Worm (Caenorhabditis elegans): ENCODE data around the gene cutl-17.

The cutl-17 gene

DNA sequence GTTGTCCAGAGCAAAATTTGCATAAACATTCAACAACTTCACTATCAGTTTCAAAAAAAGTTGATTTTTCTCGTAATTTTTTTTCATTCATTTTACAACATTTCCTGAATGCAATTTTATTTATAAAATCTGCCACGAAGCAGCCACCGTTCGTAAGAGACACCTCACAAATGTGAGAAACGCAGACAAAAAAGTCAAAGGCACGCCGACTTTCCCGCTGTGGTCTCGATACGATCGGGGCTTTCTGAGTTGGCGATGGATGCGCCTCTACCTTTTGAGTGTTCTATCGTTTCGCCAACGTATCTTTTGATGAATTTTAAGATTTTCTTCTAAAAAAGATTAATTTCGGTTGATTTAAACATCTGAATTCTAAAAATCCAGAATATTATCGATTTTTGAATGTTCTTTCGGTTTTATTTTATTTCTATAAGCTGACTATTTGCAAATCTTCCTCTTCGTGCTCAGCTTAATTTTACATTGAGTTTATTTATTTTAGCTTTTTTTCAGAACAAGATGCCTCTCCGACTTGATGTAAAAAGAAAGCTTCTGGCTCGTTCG lies 2.0 kb upstream of the cutl-17 start, which contains the start of gene copb-2:
Gene copb-2, plus strand, starts transcription at position 508 of the 558 bp plus-strand sequence.
- peak in 1 of 3 experiments; percentile 52 for TF ChIP-seq lin-35 (GFP tag; optimal IDR thresholded peaks at IDR 0.05)
- no peak for TF ChIP-seq akir-1 (GFP tag; optimal IDR thresholded peaks at IDR 0.05)
- peak; percentile 13 for TF ChIP-seq snpc-4 (GFP tag; optimal IDR thresholded peaks at IDR 0.05)
- TF ChIP-seq snpc-4 (tag; optimal IDR thresholded peaks at IDR 0.05), result peak; percentile 70 to 80 (median 75)
- no peak for TF ChIP-seq rpc-1 (optimal IDR thresholded peaks at IDR 0.05)
- TF ChIP-seq rpc-1 (tag; optimal IDR thresholded peaks at IDR 0.05), result no peak
- TF ChIP-seq unc-62 (GFP tag; optimal IDR thresholded peaks at IDR 0.05), result no peak
- TF ChIP-seq Y79H2A.3 (GFP tag; conservative IDR thresholded peaks at IDR 0.05), result no peak
- peak; percentile 52 for TF ChIP-seq tbp1 (GFP tag; optimal IDR thresholded peaks at IDR 0.05)
- TF ChIP-seq F39B2.1 (GFP tag; IDR thresholded peaks at IDR 0.05), result no peak
- no peak for TF ChIP-seq dpff-1 (tag; optimal IDR thresholded peaks at IDR 0.05)
- peak; percentile 89 for TF ChIP-seq hmg-1.2 (GFP tag; IDR thresholded peaks at IDR 0.05)
- TF ChIP-seq aptf-3 (GFP tag; IDR thresholded peaks at IDR 0.05), result no peak
- TF ChIP-seq Y95B8A.8 (GFP tag; IDR thresholded peaks at IDR 0.05), result no peak
- no peak for TF ChIP-seq lin-54 (GFP tag; optimal IDR thresholded peaks at IDR 0.05)
- no peak for TF ChIP-seq egl-44 (GFP tag; IDR thresholded peaks at IDR 0.05)
- no peak for TF ChIP-seq repo-1 (tag; optimal IDR thresholded peaks at IDR 0.05)
- TF ChIP-seq mcd-1 (GFP tag; IDR thresholded peaks at IDR 0.05), result no peak; the same call in 1 of the 2 replicates
- 0 out of 2 replicates have a peak, but pooled peaks have one; percentile 10 for TF ChIP-seq ekl-4 (GFP tag; IDR thresholded peaks at IDR 0.05)
- TF ChIP-seq F10E7.11 (tag; optimal IDR thresholded peaks at IDR 0.05), result no peak
- peak; percentile 38 for TF ChIP-seq snpc-3.4 (tag; optimal IDR thresholded peaks at IDR 0.05)
- TF ChIP-seq Y67H2A.10 (GFP tag; conservative IDR thresholded peaks at IDR 0.05), result no peak
- peak; percentile 59; the same call in 1 of the 2 replicates for TF ChIP-seq pbrm-1 (GFP tag; IDR thresholded peaks at IDR 0.05)
- TF ChIP-seq F22D6.2 (tag; optimal IDR thresholded peaks at IDR 0.05), result no peak
- TF ChIP-seq ztf-26 (tag; optimal IDR thresholded peaks at IDR 0.05), result no peak
- TF ChIP-seq bed-1 (GFP tag; IDR thresholded peaks at IDR 0.05), result no peak
- no peak for TF ChIP-seq bed-2 (GFP tag; IDR thresholded peaks at IDR 0.05)
- TF ChIP-seq ZK185.1 (tag; optimal IDR thresholded peaks at IDR 0.05; ENCODE audit: poor library complexity, severe bottlenecking), result peak; percentile 38
- 0 out of 2 replicates have a peak, but pooled peaks have one; percentile 21 for TF ChIP-seq hmg-20 (GFP tag; IDR thresholded peaks at IDR 0.05)
- no peak for TF ChIP-seq sdz-38 (tag; optimal IDR thresholded peaks at IDR 0.05)
- no peak for TF ChIP-seq zfh-2 (GFP tag; conservative IDR thresholded peaks at IDR 0.05)
- TF ChIP-seq ceh-79 (tag; optimal IDR thresholded peaks at IDR 0.05), result no peak
- no peak for TF ChIP-seq nhr-27 (tag; optimal IDR thresholded peaks at IDR 0.05)
- TF ChIP-seq madf-6 (GFP tag; IDR thresholded peaks at IDR 0.05), result no peak
- peak; percentile 37 for TF ChIP-seq lsl-1 (GFP tag; optimal IDR thresholded peaks at IDR 0.05)
- TF ChIP-seq B0336.3 (GFP tag; IDR thresholded peaks at IDR 0.05), result no peak
- no peak for TF ChIP-seq ztf-22 (GFP tag; optimal IDR thresholded peaks at IDR 0.05)
- TF ChIP-seq dpl-1 (GFP tag; optimal IDR thresholded peaks at IDR 0.05), result peak; percentile 10
- TF ChIP-seq nfya-1 (tag; optimal IDR thresholded peaks at IDR 0.05; ENCODE audit: borderline replicate concordance, insufficient read depth), result no peak
- TF ChIP-seq sea-2 (GFP tag; IDR thresholded peaks at IDR 0.05), result no peak
- TF ChIP-seq ztf-3 (GFP tag; optimal IDR thresholded peaks at IDR 0.05), result no peak
- no peak for TF ChIP-seq ztf-6 (GFP tag; IDR thresholded peaks at IDR 0.05)
- no peak for TF ChIP-seq madf-10 (tag; optimal IDR thresholded peaks at IDR 0.05)
- no peak for TF ChIP-seq attf-3 (GFP tag; conservative IDR thresholded peaks at IDR 0.05)
- TF ChIP-seq nhr-80 (tag; optimal IDR thresholded peaks at IDR 0.05), result peak; percentile 16
- TF ChIP-seq attf-5 (GFP tag; optimal IDR thresholded peaks at IDR 0.05), result peak; percentile 63
- TF ChIP-seq ceh-100 (GFP tag; IDR thresholded peaks at IDR 0.05), result no peak
- peak; percentile 90 to 94 for TF ChIP-seq let-607 (tag; optimal IDR thresholded peaks at IDR 0.05)
- TF ChIP-seq cebp-2 (GFP tag; IDR thresholded peaks at IDR 0.05), result no peak
